Worm (Caenorhabditis elegans): ENCODE results near the gene aat-3.

ce11 chrX:2583135-2583683 lies 31.1 kb downstream of the aat-3 start:
- TF ChIP-seq flt-1 (GFP tag; IDR thresholded peaks at IDR 0.05) (no peak), ceh-13 (GFP tag; optimal IDR thresholded peaks at IDR 0.05) (no peak), ama-1 (optimal IDR thresholded peaks at IDR 0.05) (no peak), tbx-11 (GFP tag; IDR thresholded peaks at IDR 0.05) (no peak), aly-1 (tag; optimal IDR thresholded peaks at IDR 0.05) (no peak), ets-7 (tag; optimal IDR thresholded peaks at IDR 0.05) (no peak), B0310.2 (tag; optimal IDR thresholded peaks at IDR 0.05) (no peak), hmbx-1 (tag; optimal IDR thresholded peaks at IDR 0.05) (no peak), pes-1 (GFP tag; IDR thresholded peaks at IDR 0.05) (no peak)
